Worm (Caenorhabditis elegans) whole organism, L1 larva: ENCODE data around the gene C25F6.1.
A peak's percentile ranks its signal among the peaks of the same experiment; 100 is the strongest.

Experiments used
- C34B4.2 ChIP-seq: sonication (generic microtip); optimal IDR thresholded peaks from 2 replicates; lab custom pipeline; 2017; ENCODE audit warnings: mild to moderate bottlenecking, missing genetic modification characterization, missing compliant biosample characterization
- alr-1 ChIP-seq: fragments of 200-800 bp; sonication (Bioruptor generic); optimal IDR thresholded peaks from 2 replicates; lab custom pipeline; 2018; ENCODE audit warnings: borderline replicate concordance, mild to moderate bottlenecking, missing genetic modification characterization, missing compliant biosample characterization
- aly-2 ChIP-seq: fragments of 150-350 bp; optimal IDR thresholded peaks from 2 replicates; lab custom pipeline; 2014; ENCODE audit warnings: missing biosample characterization, missing genetic modification characterization
- ama-1 ChIP-seq: fragments of 150-350 bp; optimal IDR thresholded peaks from 2 replicates; lab custom pipeline; 2014
- ceh-90 ChIP-seq: sonication (generic microtip); optimal IDR thresholded peaks from 2 replicates; lab custom pipeline; 2016; ENCODE audit warnings: missing genetic modification characterization, missing compliant biosample characterization
- mdl-1 ChIP-seq, 2 experiments: fragments of 150-350 bp; optimal IDR thresholded peaks; 2 replicates each; lab custom pipeline; 2014 to 2017; ENCODE audit warnings: missing biosample characterization in 2 of 2, missing genetic modification characterization in 2 of 2, inconsistent platforms in 1 of 2
- nhr-237 ChIP-seq: fragments of 150-350 bp; optimal IDR thresholded peaks from 2 replicates; lab custom pipeline; 2014; ENCODE audit warnings: missing biosample characterization, missing genetic modification characterization
- nhr-28 ChIP-seq: fragments of 150-350 bp; optimal IDR thresholded peaks from 2 replicates; lab custom pipeline; 2014; ENCODE audit warnings: missing biosample characterization, missing genetic modification characterization
- nhr-85 ChIP-seq: sonication (generic microtip); peaks from one replicate; lab custom pipeline; 2016; ENCODE audit warnings: missing genetic modification characterization, inconsistent platforms, missing compliant biosample characterization
- pax-3 ChIP-seq: fragments of 200-800 bp; sonication (Bioruptor generic); optimal IDR thresholded peaks from 2 replicates; lab custom pipeline; 2018; ENCODE audit warnings: mild to moderate bottlenecking, missing genetic modification characterization, moderate library complexity, missing compliant biosample characterization
- pqm-1 ChIP-seq: sonication (generic microtip); optimal IDR thresholded peaks from 3 replicates; lab custom pipeline; 2017; ENCODE audit warnings: missing biosample characterization, missing genetic modification characterization
- snpc-4 ChIP-seq: fragments of 150-350 bp; optimal IDR thresholded peaks from 2 replicates; lab custom pipeline; 2014; ENCODE audit warnings: missing biosample characterization, missing genetic modification characterization
- swsn-7 ChIP-seq: sonication (generic microtip); optimal IDR thresholded peaks from 2 replicates; lab custom pipeline; 2016; ENCODE audit warnings: missing genetic modification characterization, missing compliant biosample characterization
- tlp-1 ChIP-seq: fragments of 150-350 bp; optimal IDR thresholded peaks from 2 replicates; lab custom pipeline; 2014; ENCODE audit warnings: missing biosample characterization, missing genetic modification characterization

ce11 chrX:5522769-5523601, 36.7 kb downstream of the C25F6.1 start, which contains the start of gene mboa-3:
- TF ChIP-seq ama-1 (lab: Kevin White, UChicago), result no peak
- no peak for TF ChIP-seq C34B4.2
- TF ChIP-seq aly-2 (tag; lab: Kevin White, UChicago), result no peak
- TF ChIP-seq nhr-237 (tag; lab: Kevin White, UChicago), result no peak
- no peak for TF ChIP-seq ceh-90 (tag; lab: Kevin White, UChicago)
- peak; percentile 86 for TF ChIP-seq nhr-85 (tag; lab: Kevin White, UChicago)
- peak; percentile 26 for TF ChIP-seq swsn-7
- TF ChIP-seq snpc-4, result no peak
- no peak for TF ChIP-seq pax-3 (tag; lab: Kevin White, UChicago)
- no peak for TF ChIP-seq alr-1 (tag; lab: Kevin White, UChicago)
- TF ChIP-seq pqm-1 (tag; lab: Kevin White, UChicago), result no peak
- TF ChIP-seq mdl-1 (tag; optimal IDR thresholded peaks at IDR 0.05; lab: Kevin White, UChicago), result peak in 1 of 2 experiments; percentile 55
- no peak for TF ChIP-seq tlp-1
- TF ChIP-seq nhr-28 (tag; lab: Kevin White, UChicago), result no peak
